Fruit fly (Drosophila melanogaster) whole organism, prepupa: ENCODE measurements around the gene Aldh.
A peak's percentile ranks its signal among the peaks of the same experiment; 100 is the strongest.

Experiments used
- Blimp-1 ChIP-seq: fragments of 200-800 bp; sonication (Bioruptor generic); optimal IDR thresholded peaks from 3 replicates; lab custom pipeline; 2017; ENCODE audit warnings: missing biosample characterization, missing genetic modification characterization, mild to moderate bottlenecking, moderate library complexity, missing genetic modification reagents
- CG10631 ChIP-seq: fragments of 200-800 bp; sonication (Bioruptor generic); optimal IDR thresholded peaks from 2 replicates; lab custom pipeline; 2016; ENCODE audit warnings: missing biosample characterization, missing genetic modification characterization
- CG11902 ChIP-seq: fragments of 200-800 bp; sonication (Bioruptor generic); optimal IDR thresholded peaks from 3 replicates; lab custom pipeline; 2016; ENCODE audit warnings: missing biosample characterization, missing genetic modification characterization
- CG15336 ChIP-seq: fragments of 200-800 bp; sonication (Bioruptor generic); IDR thresholded peaks from 2 replicates; pipeline ENCODE4 v1.3.6; 2022; ENCODE audit warnings: missing biosample characterization, missing genetic modification characterization
- CG1621 ChIP-seq: fragments of 200-800 bp; sonication (Bioruptor generic); optimal IDR thresholded peaks from 3 replicates; lab custom pipeline; 2018; ENCODE audit warnings: missing biosample characterization, mild to moderate bottlenecking, missing genetic modification characterization
- CG3032 ChIP-seq: fragments of 200-800 bp; optimal IDR thresholded peaks from 2 replicates; lab custom pipeline; 2019; ENCODE audit warnings: missing biosample characterization, mild to moderate bottlenecking, missing genetic modification characterization, moderate library complexity
- CG34406 ChIP-seq: fragments of 200-800 bp; sonication (Bioruptor generic); optimal IDR thresholded peaks from 3 replicates; lab custom pipeline; 2016; ENCODE audit warnings: missing biosample characterization, missing genetic modification characterization
- CG3919 ChIP-seq: fragments of 200-800 bp; sonication (Bioruptor generic); optimal IDR thresholded peaks from 3 replicates; lab custom pipeline; 2016; ENCODE audit warnings: missing biosample characterization, missing genetic modification characterization
- CG6163 ChIP-seq: fragments of 200-800 bp; sonication (Bioruptor generic); IDR thresholded peaks from 3 replicates; pipeline ENCODE4 v1.3.6; 2022; ENCODE audit warnings: missing biosample characterization, missing genetic modification characterization
- CG6808 ChIP-seq: fragments of 200-800 bp; sonication (Bioruptor generic); optimal IDR thresholded peaks from 3 replicates; lab custom pipeline; 2017; ENCODE audit warnings: missing biosample characterization, missing genetic modification characterization, mild to moderate bottlenecking, moderate library complexity, missing genetic modification reagents
- CG6854 ChIP-seq: fragments of 200-800 bp; sonication (Bioruptor generic); optimal IDR thresholded peaks from 2 replicates; lab custom pipeline; 2017; ENCODE audit warnings: missing biosample characterization, mild to moderate bottlenecking, missing genetic modification characterization
- CG7368 ChIP-seq: fragments of 200-800 bp; sonication (Bioruptor generic); optimal IDR thresholded peaks from 3 replicates; lab custom pipeline; 2016; ENCODE audit warnings: missing biosample characterization, missing genetic modification characterization
- CG8119 ChIP-seq: fragments of 200-800 bp; sonication (Bioruptor generic); IDR thresholded peaks from 3 replicates; pipeline ENCODE4 v1.3.6; 2022; ENCODE audit warnings: missing biosample characterization, missing genetic modification characterization
- CG8632 ChIP-seq: fragments of 200-800 bp; sonication (Bioruptor generic); optimal IDR thresholded peaks from 3 replicates; lab custom pipeline; 2016; ENCODE audit warnings: missing biosample characterization, missing genetic modification characterization
- Eip75B ChIP-seq: fragments of 200-800 bp; sonication (Bioruptor generic); optimal IDR thresholded peaks from 3 replicates; lab custom pipeline; 2016; ENCODE audit warnings: missing biosample characterization, missing genetic modification characterization
- Eip78C ChIP-seq: fragments of 200-800 bp; sonication (Bioruptor generic); peaks from one replicate; lab custom pipeline; 2016; ENCODE audit warnings: missing biosample characterization, missing genetic modification characterization
- Ets21C ChIP-seq: fragments of 200-800 bp; sonication (Bioruptor generic); optimal IDR thresholded peaks from 3 replicates; lab custom pipeline; 2016; ENCODE audit warnings: missing biosample characterization, missing genetic modification characterization
- Ets96B ChIP-seq: fragments of 200-800 bp; optimal IDR thresholded peaks from 2 replicates; lab custom pipeline; 2019; ENCODE audit warnings: missing biosample characterization, mild to moderate bottlenecking, missing genetic modification characterization, moderate library complexity
- Hr38 ChIP-seq: sonication (Bioruptor generic); optimal IDR thresholded peaks from 2 replicates; lab custom pipeline; 2016; ENCODE audit warnings: missing biosample characterization, missing genetic modification characterization
- Hr4 ChIP-seq: fragments of 200-800 bp; sonication (Bioruptor generic); optimal IDR thresholded peaks from 3 replicates; lab custom pipeline; 2016; ENCODE audit warnings: missing biosample characterization, missing genetic modification characterization
- Lpt ChIP-seq: fragments of 200-800 bp; sonication (Bioruptor generic); optimal IDR thresholded peaks from 3 replicates; lab custom pipeline; 2016; ENCODE audit warnings: missing biosample characterization, missing genetic modification characterization
- Met ChIP-seq: fragments of 200-800 bp; sonication (Bioruptor generic); optimal IDR thresholded peaks from 3 replicates; lab custom pipeline; 2016; ENCODE audit warnings: missing biosample characterization, missing genetic modification characterization
- Sox102F ChIP-seq: fragments of 200-800 bp; sonication (Bioruptor generic); optimal IDR thresholded peaks from 2 replicates; lab custom pipeline; 2016; ENCODE audit warnings: missing biosample characterization, mild to moderate bottlenecking, missing genetic modification characterization
- Sox14 ChIP-seq: fragments of 200-800 bp; sonication (Bioruptor generic); optimal IDR thresholded peaks from 3 replicates; lab custom pipeline; 2016; ENCODE audit warnings: missing biosample characterization, missing genetic modification characterization
- Sox15 ChIP-seq: fragments of 200-800 bp; sonication (Bioruptor generic); optimal IDR thresholded peaks from 3 replicates; lab custom pipeline; 2016; ENCODE audit warnings: missing biosample characterization, missing genetic modification characterization
- acj6 ChIP-seq: fragments of 200-800 bp; sonication (Bioruptor generic); optimal IDR thresholded peaks from 3 replicates; lab custom pipeline; 2016; ENCODE audit warnings: missing biosample characterization, missing genetic modification characterization
- dac ChIP-seq: fragments of 200-800 bp; sonication (Bioruptor generic); optimal IDR thresholded peaks from 2 replicates; lab custom pipeline; 2017; ENCODE audit warnings: missing biosample characterization, mild to moderate bottlenecking, missing genetic modification characterization
- dsx ChIP-seq: fragments of 200-800 bp; optimal IDR thresholded peaks from 3 replicates; lab custom pipeline; 2019; ENCODE audit warnings: missing biosample characterization, mild to moderate bottlenecking, missing genetic modification characterization, moderate library complexity; ENCODE audit not compliant: poor library complexity, severe bottlenecking
- eg ChIP-seq: fragments of 200-800 bp; sonication (Bioruptor generic); IDR thresholded peaks from 3 replicates; pipeline ENCODE4 v1.3.6; 2022; ENCODE audit warnings: missing biosample characterization, missing genetic modification characterization
- esn ChIP-seq: fragments of 200-800 bp; sonication (Bioruptor generic); optimal IDR thresholded peaks from 2 replicates; lab custom pipeline; 2016; ENCODE audit warnings: missing biosample characterization, mild to moderate bottlenecking, missing genetic modification characterization, moderate library complexity
- fd59A ChIP-seq: fragments of 200-800 bp; sonication (Bioruptor generic); optimal IDR thresholded peaks from 2 replicates; lab custom pipeline; 2017; ENCODE audit warnings: missing biosample characterization, mild to moderate bottlenecking, missing genetic modification characterization, missing genetic modification reagents
- fkh ChIP-seq: fragments of 200-800 bp; sonication (Bioruptor generic); optimal IDR thresholded peaks from 3 replicates; lab custom pipeline; 2017; ENCODE audit warnings: missing biosample characterization, mild to moderate bottlenecking, missing genetic modification characterization, moderate library complexity
- salr ChIP-seq, 2 experiments: fragments of 200-800 bp; sonication (Bioruptor generic); optimal IDR thresholded peaks; 3 replicates each; lab custom pipeline; 2016 to 2018; ENCODE audit warnings: missing biosample characterization in 2 of 2, missing genetic modification characterization in 2 of 2, mild to moderate bottlenecking in 1 of 2
- spab ChIP-seq: fragments of 200-800 bp; sonication (Bioruptor generic); optimal IDR thresholded peaks from 2 replicates; lab custom pipeline; 2017; ENCODE audit warnings: missing biosample characterization, mild to moderate bottlenecking, missing genetic modification characterization, missing genetic modification reagents
- topi ChIP-seq: fragments of 200-800 bp; sonication (Bioruptor generic); optimal IDR thresholded peaks from 3 replicates; lab custom pipeline; 2016; ENCODE audit warnings: missing biosample characterization, missing genetic modification characterization
- vri ChIP-seq: fragments of 200-800 bp; sonication (Bioruptor generic); optimal IDR thresholded peaks from 3 replicates; lab custom pipeline; 2016; ENCODE audit warnings: missing biosample characterization, mild to moderate bottlenecking, missing genetic modification characterization

The Aldh gene

dm6 chr2L:9388013-9388605 lies 920 bp downstream of the Aldh start (continued):
- peak; percentile 96 for TF ChIP-seq Ets96B
- peak; percentile 94 for TF ChIP-seq esn (GFP tag; lab: Kevin White, UChicago)
- TF ChIP-seq Met (GFP tag; lab: Kevin White, UChicago), result peak; percentile 98
- peak; percentile 97 for TF ChIP-seq Eip78C
- TF ChIP-seq CG8119 (GFP tag; lab: Robert Waterston, UW), result peak; percentile 70
- peak; percentile 86 for TF ChIP-seq CG6808 (GFP tag; lab: Kevin White, UChicago)
- TF ChIP-seq CG7368 (GFP tag; lab: Kevin White, UChicago), result peak; percentile 96
- TF ChIP-seq CG6854 (GFP tag; lab: Kevin White, UChicago), result no peak
- peak; percentile 94 for TF ChIP-seq CG10631
- peak; percentile 94 for TF ChIP-seq topi (GFP tag; lab: Kevin White, UChicago)
- peak; percentile 94 for TF ChIP-seq CG6163
- peak; percentile 89 for TF ChIP-seq fd59A (GFP tag; lab: Kevin White, UChicago)
- peak; percentile 88 for TF ChIP-seq Lpt
- peak; percentile 64 for TF ChIP-seq dac
- peak; percentile 95 for TF ChIP-seq acj6 (GFP tag; lab: Kevin White, UChicago)
- peak; percentile 90 for TF ChIP-seq CG3032 (tag; lab: Kevin White, UChicago)
- peak; percentile 92 for TF ChIP-seq Sox15 (GFP tag; lab: Kevin White, UChicago)
- no peak for TF ChIP-seq Hr38 (GFP tag; lab: Kevin White, UChicago)
- TF ChIP-seq Sox102F (GFP tag; lab: Kevin White, UChicago), result peak; percentile 91
- peak; percentile 95 for TF ChIP-seq CG1621 (tag; lab: Kevin White, UChicago)
- TF ChIP-seq Blimp-1 (GFP tag; lab: Kevin White, UChicago), result peak; percentile 75
- peak; percentile 91 for TF ChIP-seq dsx
- peak; percentile 94 for TF ChIP-seq CG11902 (GFP tag; lab: Kevin White, UChicago)
- peak; percentile 96 for TF ChIP-seq CG3919 (GFP tag; lab: Kevin White, UChicago)
- TF ChIP-seq eg (GFP tag; lab: Robert Waterston, UW), result peak; percentile 89
- TF ChIP-seq salr (GFP tag; optimal IDR thresholded peaks at IDR 0.05; lab: Kevin White, UChicago), result peak; percentile 83 to 93
- peak; percentile 78 for TF ChIP-seq CG15336 (GFP tag; lab: Robert Waterston, UW)
- peak; percentile 89 for TF ChIP-seq fkh (GFP tag; lab: Kevin White, UChicago)
- TF ChIP-seq Sox14 (GFP tag; lab: Kevin White, UChicago), result peak; percentile 97

dm6 chr2L:9388924-9389765 lies 2.0 kb downstream of the Aldh start:
- TF ChIP-seq CG15336 (GFP tag; lab: Robert Waterston, UW) (no peak), fkh (GFP tag; lab: Kevin White, UChicago) (peak; percentile 8), CG34406 (GFP tag; lab: Kevin White, UChicago) (no peak), Ets96B (no peak), vri (GFP tag; lab: Kevin White, UChicago) (peak; percentile 31), Lpt (no peak), CG8632 (no peak), CG7368 (GFP tag; lab: Kevin White, UChicago) (no peak), spab (GFP tag; lab: Kevin White, UChicago) (no peak), Sox15 (GFP tag; lab: Kevin White, UChicago) (no peak), Eip75B (GFP tag; lab: Kevin White, UChicago) (no peak), Hr4 (GFP tag; lab: Kevin White, UChicago) (no peak), Sox102F (GFP tag; lab: Kevin White, UChicago) (no peak), CG8119 (GFP tag; lab: Robert Waterston, UW) (no peak), Hr38 (GFP tag; lab: Kevin White, UChicago) (no peak), dac (no peak), Ets21C (GFP tag; lab: Kevin White, UChicago) (no peak)
